Fruit fly (Drosophila melanogaster) S2 (cell line): Measurements from ENCODE around the gene Rev1.

Experiments
- CG8478 ChIP-seq: fragments of >200 bp; optimal IDR thresholded peaks from 2 replicates; lab custom pipeline; 2018
- CTCF ChIP-seq, 2 experiments: fragments of >200 bp; optimal IDR thresholded peaks; 2 replicates each; lab custom pipeline; 2018

- TF ChIP-seq CG8478 (no peak), CTCF (optimal IDR thresholded peaks at IDR 0.05; lab: Kevin White, UChicago) (no peak)
These were observed 30.7 kb downstream of the Rev1 start for dm6 chr3L:684749-685440.
